Worm (Caenorhabditis elegans) whole organism, mixed stage, embryonic: ENCODE results near the gene chl-1.

Source experiments
- lin-13 ChIP-seq: fragments of 150-350 bp; optimal IDR thresholded peaks from 2 replicates; lab custom pipeline; 2014; ENCODE audit warnings: missing biosample characterization, missing genetic modification characterization
- nhr-76 ChIP-seq: sonication (generic microtip); optimal IDR thresholded peaks from 2 replicates; lab custom pipeline; 2017; ENCODE audit warnings: missing biosample characterization, missing genetic modification characterization

DNA sequence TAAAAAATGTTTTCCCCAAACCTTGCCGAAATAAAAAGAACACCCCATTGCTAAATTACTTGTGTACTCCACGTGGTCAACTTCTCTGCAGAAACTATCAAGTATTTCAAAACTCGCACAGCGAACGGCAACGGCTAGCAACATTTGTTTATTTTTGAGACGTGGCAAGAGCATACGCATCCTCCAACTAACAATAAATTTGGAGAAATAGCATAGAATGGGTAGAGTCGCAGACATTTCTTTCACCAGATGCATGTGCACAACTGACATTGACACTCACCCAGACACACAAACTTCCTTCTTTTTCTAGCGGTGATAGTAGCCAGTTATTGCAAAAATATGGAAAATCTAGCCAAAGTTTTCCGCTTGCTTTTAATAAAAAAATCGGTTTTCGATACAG lies 25.4 kb downstream of the chl-1 start:
- TF ChIP-seq lin-13 (tag; lab: Kevin White, UChicago) (no peak), nhr-76 (tag; lab: Kevin White, UChicago) (no peak)
